Worm (Caenorhabditis elegans) whole organism, L4/young adult: ENCODE results near the gene F09E10.7.

ENCODE experiments used
- W03F9.2 ChIP-seq: fragments of 150-350 bp; optimal IDR thresholded peaks from 2 replicates; lab custom pipeline; 2014; ENCODE audit warnings: missing biosample characterization, missing genetic modification characterization
- dao-5 ChIP-seq: sonication (generic microtip); optimal IDR thresholded peaks from 2 replicates; lab custom pipeline; 2016; ENCODE audit warnings: missing genotype, missing genetic modification characterization, moderate library complexity, missing compliant biosample characterization
- him-1 ChIP-seq: sonication (generic microtip); optimal IDR thresholded peaks from 2 replicates; lab custom pipeline; 2016; ENCODE audit warnings: missing genotype, missing genetic modification reagents, missing genetic modification characterization, missing compliant biosample characterization

DNA sequence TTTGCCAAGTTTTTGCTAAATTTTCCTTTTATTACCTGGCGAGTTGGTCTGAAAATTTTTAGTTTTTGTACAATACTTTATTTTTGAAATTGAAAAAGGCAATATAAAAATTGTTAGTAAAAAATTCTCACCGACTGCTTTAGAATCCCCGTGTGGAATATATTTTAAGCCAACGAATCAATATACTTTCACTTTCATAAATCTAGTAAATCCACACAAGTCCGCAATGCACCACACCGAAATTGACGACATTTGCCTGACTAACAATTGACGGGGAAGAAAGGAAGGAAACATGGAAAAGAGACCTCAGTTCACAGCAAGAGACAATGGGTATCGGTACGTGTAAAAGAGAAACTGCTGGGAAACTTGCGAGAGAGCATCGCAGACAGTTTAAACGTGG is 2.2 kb downstream of the F09E10.7 start:
- TF ChIP-seq dao-5 (tag; lab: Kevin White, UChicago) (no peak), W03F9.2 (no peak), him-1 (tag; lab: Kevin White, UChicago) (no peak)
